Fruit fly (Drosophila melanogaster): ENCODE results near the gene CG9663.
A peak's percentile ranks its signal among the peaks of the same experiment; 100 is the strongest.

CG9663 gene

dm6 chr2L:3280484-3280993 is 22.4 kb downstream of the CG9663 start, which contains the start of gene OtopLb (continued):
- TF ChIP-seq CG6854 (GFP tag; optimal IDR thresholded peaks at IDR 0.05) (peak; percentile 39), trem (tag; optimal IDR thresholded peaks at IDR 0.05) (no peak), CG7987 (GFP tag; optimal IDR thresholded peaks at IDR 0.05) (peak; percentile 64), CG15601 (tag; optimal IDR thresholded peaks at IDR 0.05) (peak; percentile 49), CG18599 (GFP tag; optimal IDR thresholded peaks at IDR 0.05) (peak; percentile 69), lab (GFP tag; optimal IDR thresholded peaks at IDR 0.05) (peak; percentile 92), E2f1 (GFP tag; IDR thresholded peaks at IDR 0.05) (no peak), Hr78 (GFP tag; optimal IDR thresholded peaks at IDR 0.05) (peak in 1 of 2 experiments; percentile 55), CG7928 (GFP tag; optimal IDR thresholded peaks at IDR 0.05) (peak; percentile 22), CG15269 (tag; optimal IDR thresholded peaks at IDR 0.05) (peak; percentile 10), D19A (tag; optimal IDR thresholded peaks at IDR 0.05) (no peak), ranshi (GFP tag; IDR thresholded peaks at IDR 0.05) (no peak), CG3065 (GFP tag; optimal IDR thresholded peaks at IDR 0.05) (no peak), B-H2 (GFP tag; optimal IDR thresholded peaks at IDR 0.05) (peak; percentile 43), CG4707 (GFP tag; optimal IDR thresholded peaks at IDR 0.05) (peak; percentile 15), CG13894 (tag; optimal IDR thresholded peaks at IDR 0.05) (peak; percentile 23), CG12659 (GFP tag; optimal IDR thresholded peaks at IDR 0.05) (peak; percentile 21), CG10543 (GFP tag; optimal IDR thresholded peaks at IDR 0.05) (peak; percentile 52), sens (GFP tag) (peak; percentile 65), NFAT (GFP tag; IDR thresholded peaks at IDR 0.05) (no peak), tap (tag; optimal IDR thresholded peaks at IDR 0.05) (peak; percentile 1), cwo (GFP tag; optimal IDR thresholded peaks at IDR 0.05) (peak; percentile 41), ci (GFP tag; IDR thresholded peaks at IDR 0.05) (peak; percentile 62; the same call in 1 of the 3 replicates), crc (GFP tag; optimal IDR thresholded peaks at IDR 0.05) (no peak), GATAe (GFP tag; conservative IDR thresholded peaks at IDR 0.05) (peak; percentile 36; the same call in 1 of the 2 replicates), CG11560 (tag; IDR thresholded peaks at IDR 0.05) (no peak), CG1792 (GFP tag; optimal IDR thresholded peaks at IDR 0.05) (no peak), CG12299 (tag; optimal IDR thresholded peaks at IDR 0.05) (peak; percentile 22), HLH4C (GFP tag; IDR thresholded peaks at IDR 0.05; ENCODE audit: partially characterized antibody) (no peak), crol (GFP tag; IDR thresholded peaks at IDR 0.05) (no peak), CG3281 (GFP tag; optimal IDR thresholded peaks at IDR 0.05) (peak; percentile 53), Meics (GFP tag; optimal IDR thresholded peaks at IDR 0.05) (peak; percentile 39), run (tag; optimal IDR thresholded peaks at IDR 0.05) (peak; percentile 54), Vsx1 (GFP tag; optimal IDR thresholded peaks at IDR 0.05) (peak; percentile 53), Lpt (GFP tag; optimal IDR thresholded peaks at IDR 0.05) (no peak), hth (optimal IDR thresholded peaks at IDR 0.05) (no peak), scrt (GFP tag; optimal IDR thresholded peaks at IDR 0.05) (peak; percentile 30), amos (GFP tag; IDR thresholded peaks at IDR 0.05; ENCODE audit: partially characterized antibody) (no peak)

dm6 chr2L:3278786-3279185 is 24.1 kb downstream of the CG9663 start:
- TF ChIP-seq gro (GFP tag; optimal IDR thresholded peaks at IDR 0.05) = no peak
- TF ChIP-seq cwo (GFP tag; optimal IDR thresholded peaks at IDR 0.05) = peak; percentile 35
- TF ChIP-seq CG15696 (tag; optimal IDR thresholded peaks at IDR 0.05) = no peak
- peak; percentile 77 for TF ChIP-seq lab (GFP tag; optimal IDR thresholded peaks at IDR 0.05)
- TF ChIP-seq Hey (tag; optimal IDR thresholded peaks at IDR 0.05) = peak; percentile 71
